Worm (Caenorhabditis elegans): ENCODE measurements around the gene srx-44.

DNA sequence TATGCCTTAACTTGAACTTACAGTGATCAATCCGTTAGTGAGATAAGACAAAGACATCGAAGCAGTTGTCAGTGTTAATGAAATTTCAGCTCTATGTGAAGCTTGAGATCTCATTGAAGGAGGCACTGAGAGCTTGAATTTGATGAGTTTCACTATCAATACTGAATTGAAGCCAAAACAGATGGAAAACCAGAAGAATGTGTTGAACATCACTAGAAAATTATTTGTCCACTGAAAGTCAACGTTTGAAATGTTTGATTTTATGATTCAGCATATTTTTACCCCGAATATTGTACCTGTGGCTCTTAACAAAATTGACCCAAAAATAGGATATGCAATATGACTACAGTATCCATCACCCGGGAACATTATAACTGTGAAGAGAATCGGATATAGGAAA is 49.3 kb upstream of the srx-44 start:
- no peak for TF ChIP-seq him-1 (tag; optimal IDR thresholded peaks at IDR 0.05)
- no peak for TF ChIP-seq W03F9.2 (tag; optimal IDR thresholded peaks at IDR 0.05)
- no peak for TF ChIP-seq dao-5 (tag; optimal IDR thresholded peaks at IDR 0.05)

All from whole organism, L4/young adult.